Fruit fly (Drosophila melanogaster) whole organism, embryonic: ENCODE measurements around the gene HtrA2.

Source experiments
- Aef1 ChIP-seq: fragments of 200-800 bp; sonication (Bioruptor generic); IDR thresholded peaks from 3 replicates; pipeline ENCODE4 v1.3.6; 2022; ENCODE audit warnings: missing biosample characterization, missing genetic modification characterization
- Awh ChIP-seq: fragments of 200-800 bp; sonication (Bioruptor generic); IDR thresholded peaks from 2 replicates; pipeline ENCODE4, ENCODE4 v1.3.6; 2022; ENCODE audit warnings: missing biosample characterization, missing genetic modification characterization
- CG10366 ChIP-seq: fragments of 200-800 bp; sonication (Bioruptor generic); IDR thresholded peaks from 2 replicates; pipeline ENCODE4 v1.3.6; 2022; ENCODE audit warnings: missing biosample characterization, missing genetic modification characterization
- CG10654 ChIP-seq: fragments of 200-800 bp; sonication (Bioruptor generic); optimal IDR thresholded peaks from 2 replicates; lab custom pipeline; 2016; ENCODE audit warnings: missing biosample characterization, missing genetic modification characterization
- CG11504 ChIP-seq: fragments of 200-800 bp; sonication (Bioruptor generic); optimal IDR thresholded peaks from 3 replicates; lab custom pipeline; 2019; ENCODE audit warnings: missing biosample characterization, mild to moderate bottlenecking, missing genetic modification characterization, moderate library complexity
- CG12659 ChIP-seq: fragments of 200-800 bp; sonication (Bioruptor generic); optimal IDR thresholded peaks from 3 replicates; lab custom pipeline; 2017; ENCODE audit warnings: mild to moderate bottlenecking, missing biosample characterization, missing genetic modification reagents, missing genetic modification characterization
- CG13296 ChIP-seq: fragments of 200-800 bp; sonication (Bioruptor generic); optimal IDR thresholded peaks from 3 replicates; lab custom pipeline; 2018; ENCODE audit warnings: missing biosample characterization, mild to moderate bottlenecking, missing genetic modification characterization
- CG14667 ChIP-seq: fragments of 200-800 bp; sonication (Bioruptor generic); IDR thresholded peaks from 2 replicates; pipeline ENCODE4 v1.3.6; 2022; ENCODE audit warnings: missing biosample characterization, missing genetic modification characterization
- CG1529 ChIP-seq: fragments of 200-800 bp; sonication (Bioruptor generic); optimal IDR thresholded peaks from 3 replicates; lab custom pipeline; 2018; ENCODE audit warnings: missing biosample characterization, missing genetic modification characterization
- CG17328 ChIP-seq: fragments of 200-800 bp; sonication (Bioruptor generic); IDR thresholded peaks from 2 replicates; pipeline ENCODE4 v1.3.6; 2022; ENCODE audit warnings: missing biosample characterization, missing genetic modification characterization
- CG17802 ChIP-seq: fragments of 200-800 bp; sonication (Bioruptor generic); optimal IDR thresholded peaks from 2 replicates; lab custom pipeline; 2018; ENCODE audit warnings: missing biosample characterization, mild to moderate bottlenecking, missing genetic modification characterization, moderate library complexity
- CG18476 ChIP-seq: fragments of 200-800 bp; sonication (Bioruptor generic); optimal IDR thresholded peaks from 2 replicates; lab custom pipeline; 2016; ENCODE audit warnings: missing biosample characterization, mild to moderate bottlenecking, missing genetic modification characterization
- CG18599 ChIP-seq: fragments of 200-800 bp; sonication (Bioruptor generic); optimal IDR thresholded peaks from 3 replicates; lab custom pipeline; 2017; ENCODE audit warnings: missing biosample characterization, missing genetic modification characterization, mild to moderate bottlenecking, moderate library complexity, missing genetic modification reagents
- CG2120 ChIP-seq: fragments of 200-800 bp; sonication (Bioruptor generic); optimal IDR thresholded peaks from 3 replicates; lab custom pipeline; 2016; ENCODE audit warnings: missing biosample characterization, missing genetic modification characterization
- CG32767 ChIP-seq: fragments of 200-800 bp; sonication (Bioruptor generic); IDR thresholded peaks from 2 replicates; pipeline ENCODE4 v1.3.6; 2022; ENCODE audit warnings: missing biosample characterization, missing genetic modification characterization
- CG34376 ChIP-seq: fragments of 200-800 bp; sonication (Bioruptor generic); optimal IDR thresholded peaks from 2 replicates; lab custom pipeline; 2018; ENCODE audit warnings: missing biosample characterization, mild to moderate bottlenecking, missing genetic modification characterization
- CG3838 ChIP-seq: fragments of 200-800 bp; sonication (Bioruptor generic); optimal IDR thresholded peaks from 3 replicates; lab custom pipeline; 2016; ENCODE audit warnings: missing biosample characterization, missing genetic modification characterization
- CG6272 ChIP-seq: fragments of 200-800 bp; sonication (Bioruptor generic); IDR thresholded peaks from 2 replicates; pipeline ENCODE4 v1.3.6; 2022; ENCODE audit warnings: missing biosample characterization, missing genetic modification characterization
- CG6683 ChIP-seq: fragments of 200-800 bp; sonication (Bioruptor generic); optimal IDR thresholded peaks from 2 replicates; lab custom pipeline; 2017; ENCODE audit warnings: missing biosample characterization, mild to moderate bottlenecking, missing genetic modification characterization, missing genetic modification reagents
- CG6765 ChIP-seq: fragments of 200-800 bp; sonication (Bioruptor generic); optimal IDR thresholded peaks from 3 replicates; lab custom pipeline; 2017; ENCODE audit warnings: missing biosample characterization, mild to moderate bottlenecking, missing genetic modification characterization
- CHES-1-like ChIP-seq: fragments of 200-800 bp; sonication (Bioruptor generic); optimal IDR thresholded peaks from 2 replicates; lab custom pipeline; 2016; ENCODE audit warnings: missing biosample characterization, missing genetic modification characterization
- Dad ChIP-seq: fragments of 200-800 bp; sonication (Bioruptor generic); optimal IDR thresholded peaks from 3 replicates; lab custom pipeline; 2016; ENCODE audit warnings: missing biosample characterization, missing genetic modification characterization
- Dfd ChIP-seq, 2 experiments: fragments of >200 bp; optimal IDR thresholded peaks; 2 replicates each; lab custom pipeline; 2017; ENCODE audit warnings: missing biosample characterization in 2 of 2, missing genetic modification characterization in 2 of 2
- Drgx ChIP-seq: fragments of 200-800 bp; sonication (Bioruptor generic); IDR thresholded peaks from 2 replicates; pipeline ENCODE4 v1.3.6; 2022; ENCODE audit warnings: missing biosample characterization, missing genetic modification characterization
- Ets97D ChIP-seq: fragments of 200-800 bp; sonication (Bioruptor generic); optimal IDR thresholded peaks from 3 replicates; lab custom pipeline; 2016; ENCODE audit warnings: missing biosample characterization, missing genetic modification characterization
- HHEX ChIP-seq: fragments of 200-800 bp; sonication (Bioruptor generic); optimal IDR thresholded peaks from 3 replicates; lab custom pipeline; 2017; ENCODE audit warnings: missing biosample characterization, mild to moderate bottlenecking, missing genetic modification characterization, missing genetic modification reagents
- HmgD ChIP-seq: fragments of 200-800 bp; sonication (Bioruptor generic); optimal IDR thresholded peaks from 3 replicates; lab custom pipeline; 2016; ENCODE audit warnings: missing biosample characterization, missing genetic modification characterization
- Med ChIP-seq: fragments of 200-800 bp; sonication (Bioruptor generic); peaks from one replicate; lab custom pipeline; 2016; ENCODE audit warnings: missing biosample characterization, missing genetic modification characterization, mild to moderate bottlenecking, inconsistent platforms, moderate library complexity
- Neu2 ChIP-seq: fragments of 200-800 bp; sonication (Bioruptor generic); optimal IDR thresholded peaks from 3 replicates; lab custom pipeline; 2016; ENCODE audit warnings: missing biosample characterization, missing genetic modification characterization, borderline replicate concordance
- Six4 ChIP-seq: fragments of 200-800 bp; sonication (Bioruptor generic); optimal IDR thresholded peaks from 2 replicates; lab custom pipeline; 2016; ENCODE audit warnings: missing biosample characterization, missing genetic modification characterization
- Sox100B ChIP-seq: fragments of 200-800 bp; sonication (Bioruptor generic); optimal IDR thresholded peaks from 3 replicates; lab custom pipeline; 2018; ENCODE audit warnings: missing biosample characterization, mild to moderate bottlenecking, missing genetic modification characterization
- Usf ChIP-seq: fragments of 200-800 bp; sonication (Bioruptor generic); optimal IDR thresholded peaks from 2 replicates; lab custom pipeline; 2017; ENCODE audit warnings: missing genotype, missing biosample characterization, missing genetic modification characterization
- ab ChIP-seq: fragments of 200-800 bp; sonication (Bioruptor generic); optimal IDR thresholded peaks from 2 replicates; lab custom pipeline; 2016; ENCODE audit warnings: missing biosample characterization, missing genetic modification characterization
- ase ChIP-seq: fragments of 200-800 bp; sonication (Bioruptor generic); IDR thresholded peaks from 3 replicates; pipeline ENCODE4 v1.3.6; 2022; ENCODE audit warnings: missing biosample characterization, missing genetic modification characterization
- az2 ChIP-seq: fragments of 200-800 bp; sonication (Bioruptor generic); optimal IDR thresholded peaks from 3 replicates; lab custom pipeline; 2016; ENCODE audit warnings: missing biosample characterization, missing genetic modification characterization
- cas ChIP-seq: fragments of 200-800 bp; sonication (Bioruptor generic); IDR thresholded peaks from 2 replicates; pipeline ENCODE4 v1.3.6; 2022; ENCODE audit warnings: missing biosample characterization, missing genetic modification characterization
- chif ChIP-seq, 2 experiments: fragments of 200-800 bp; sonication (Bioruptor generic); optimal IDR thresholded peaks; 3 replicates each; lab custom pipeline; 2016; ENCODE audit warnings: missing biosample characterization in 2 of 2, missing genetic modification characterization in 2 of 2
- chn ChIP-seq: fragments of 200-800 bp; sonication (Bioruptor generic); optimal IDR thresholded peaks from 2 replicates; lab custom pipeline; 2016; ENCODE audit warnings: missing biosample characterization, missing genetic modification characterization
- dmrt11E ChIP-seq: fragments of 200-800 bp; sonication (Bioruptor generic); optimal IDR thresholded peaks from 3 replicates; lab custom pipeline; 2018; ENCODE audit warnings: missing biosample characterization, mild to moderate bottlenecking, missing genetic modification characterization, moderate library complexity
- dysf ChIP-seq: fragments of 200-800 bp; sonication (Bioruptor generic); IDR thresholded peaks from 3 replicates; pipeline ENCODE4 v1.3.6; 2022; ENCODE audit warnings: missing biosample characterization, missing genetic modification characterization
- fd96Cb ChIP-seq: fragments of 200-800 bp; sonication (Bioruptor generic); optimal IDR thresholded peaks from 2 replicates; lab custom pipeline; 2018; ENCODE audit warnings: missing biosample characterization, mild to moderate bottlenecking, missing genetic modification characterization, moderate library complexity
- fru ChIP-seq: fragments of >200 bp; optimal IDR thresholded peaks from 2 replicates; lab custom pipeline; 2017
- fu2 ChIP-seq: fragments of 200-800 bp; sonication (Bioruptor generic); optimal IDR thresholded peaks from 2 replicates; lab custom pipeline; 2016; ENCODE audit warnings: missing biosample characterization, missing genetic modification characterization
- gce ChIP-seq: fragments of 200-800 bp; sonication (Bioruptor generic); IDR thresholded peaks from 3 replicates; pipeline ENCODE4 v1.3.6; 2022; ENCODE audit warnings: missing biosample characterization, missing genetic modification characterization
- lmd ChIP-seq: fragments of 200-800 bp; sonication (Bioruptor generic); IDR thresholded peaks from 2 replicates; pipeline ENCODE4 v1.3.6; 2022; ENCODE audit warnings: missing biosample characterization, missing genetic modification characterization
- mirr ChIP-seq: fragments of 200-800 bp; sonication (Bioruptor generic); optimal IDR thresholded peaks from 3 replicates; lab custom pipeline; 2018; ENCODE audit warnings: missing biosample characterization, mild to moderate bottlenecking, missing genetic modification characterization
- nerfin-2 ChIP-seq: fragments of 200-800 bp; sonication (Bioruptor generic); IDR thresholded peaks from 2 replicates; pipeline ENCODE4 v1.3.6; 2022; ENCODE audit warnings: missing biosample characterization, missing genetic modification characterization; ENCODE audit not compliant: partially characterized antibody
- pzg ChIP-seq: fragments of 200-800 bp; sonication (Bioruptor generic); optimal IDR thresholded peaks from 3 replicates; lab custom pipeline; 2018; ENCODE audit warnings: missing biosample characterization, mild to moderate bottlenecking, missing genetic modification characterization, moderate library complexity
- ro ChIP-seq: fragments of 200-800 bp; sonication (Bioruptor generic); IDR thresholded peaks from 2 replicates; pipeline ENCODE4 v1.3.6; 2022; ENCODE audit warnings: missing biosample characterization, missing genetic modification characterization
- row ChIP-seq: fragments of 200-800 bp; sonication (Bioruptor generic); IDR thresholded peaks from 3 replicates; pipeline ENCODE4 v1.3.6; 2022; ENCODE audit warnings: missing biosample characterization, missing genetic modification characterization
- sens-2 ChIP-seq: fragments of 200-800 bp; sonication (Bioruptor generic); IDR thresholded peaks from 2 replicates; pipeline ENCODE4 v1.3.6; 2022; ENCODE audit warnings: missing biosample characterization, missing genetic modification characterization
- ssp ChIP-seq: fragments of 200-800 bp; sonication (Bioruptor generic); IDR thresholded peaks from 2 replicates; pipeline ENCODE4 v1.3.6; 2022; ENCODE audit warnings: missing biosample characterization, missing genetic modification characterization

HtrA2 gene

dm6 chr3R:14467231-14467846 is 44.2 kb downstream of the HtrA2 start:
- TF ChIP-seq dysf (GFP tag; lab: Robert Waterston, UW) (no peak), Neu2 (no peak), chn (GFP tag; lab: Kevin White, UChicago) (no peak), CG12659 (GFP tag; lab: Kevin White, UChicago) (no peak), CG1529 (GFP tag; lab: Kevin White, UChicago) (no peak), CHES-1-like (GFP tag; lab: Kevin White, UChicago) (no peak), CG2120 (GFP tag; lab: Kevin White, UChicago) (no peak), CG6683 (GFP tag; lab: Kevin White, UChicago) (no peak), Med (GFP tag; lab: Kevin White, UChicago) (peak; percentile 46), CG18476 (GFP tag; lab: Kevin White, UChicago) (no peak), CG32767 (0 out of 2 replicates have a peak, but pooled peaks have one; percentile 33), Dad (GFP tag; lab: Kevin White, UChicago) (no peak), row (GFP tag; lab: Robert Waterston, UW) (no peak), HmgD (GFP tag; lab: Kevin White, UChicago) (no peak), gce (no peak), HHEX (GFP tag; lab: Kevin White, UChicago) (no peak), cas (GFP tag; lab: Robert Waterston, UW) (no peak), fru (no peak), ro (no peak), ase (GFP tag; lab: Robert Waterston, UW) (no peak), CG10366 (GFP tag; lab: Robert Waterston, UW) (no peak), Sox100B (GFP tag; lab: Kevin White, UChicago) (no peak), Aef1 (GFP tag; lab: Robert Waterston, UW) (no peak), Six4 (GFP tag; lab: Kevin White, UChicago) (no peak), Drgx (GFP tag; lab: Robert Waterston, UW) (peak; percentile 64), CG17328 (GFP tag; lab: Robert Waterston, UW) (peak; percentile 17; the same call in 1 of the 2 replicates), pzg (GFP tag; lab: Kevin White, UChicago) (no peak), sens-2 (GFP tag; lab: Robert Waterston, UW) (no peak), nerfin-2 (GFP tag; lab: Robert Waterston, UW) (no peak), ab (GFP tag; lab: Kevin White, UChicago) (no peak), Usf (GFP tag; lab: Kevin White, UChicago) (no peak), chif (GFP tag; optimal IDR thresholded peaks at IDR 0.05; lab: Kevin White, UChicago) (no peak), fd96Cb (tag; lab: Kevin White, UChicago) (no peak), Dfd (GFP tag; optimal IDR thresholded peaks at IDR 0.05; lab: Kevin White, UChicago) (no peak), mirr (GFP tag; lab: Kevin White, UChicago) (no peak), ssp (GFP tag; lab: Robert Waterston, UW) (no peak), CG10654 (GFP tag; lab: Kevin White, UChicago) (no peak), CG34376 (no peak), CG13296 (GFP tag; lab: Kevin White, UChicago) (no peak), CG11504 (tag; lab: Kevin White, UChicago) (no peak), CG18599 (no peak), CG3838 (GFP tag; lab: Kevin White, UChicago) (no peak), az2 (no peak), Ets97D (GFP tag; lab: Kevin White, UChicago) (no peak), fu2 (GFP tag; lab: Kevin White, UChicago) (no peak), CG6765 (GFP tag; lab: Kevin White, UChicago) (no peak), CG14667 (GFP tag; lab: Robert Waterston, UW) (no peak), CG17802 (tag; lab: Kevin White, UChicago) (no peak), lmd (GFP tag; lab: Robert Waterston, UW) (no peak), CG6272 (GFP tag; lab: Robert Waterston, UW) (no peak), Awh (GFP tag; lab: Robert Waterston, UW) (no peak), dmrt11E (no peak)
